Fruit fly (Drosophila melanogaster): ENCODE measurements around the gene CG9806.

DNA sequence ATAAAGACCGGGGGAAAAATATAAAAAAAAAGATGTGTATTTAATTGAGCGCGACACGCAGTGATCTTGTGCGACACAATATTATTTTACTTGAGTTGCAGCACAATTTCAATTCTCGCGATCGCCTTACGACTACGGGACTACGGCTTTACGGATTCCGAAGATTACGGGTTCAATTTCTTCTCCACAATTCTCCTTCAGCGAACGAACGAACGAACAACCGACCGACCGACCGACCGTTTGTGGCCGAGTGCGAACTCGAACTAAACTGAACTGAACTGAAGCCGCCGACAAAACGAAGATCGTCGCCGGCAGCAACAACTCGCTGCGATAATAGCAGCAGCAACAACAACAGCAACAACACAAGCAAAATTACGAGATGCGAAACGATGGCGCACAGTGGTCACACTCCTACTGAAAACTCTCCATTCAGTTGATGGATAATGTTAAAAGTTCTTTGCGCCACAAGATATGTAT, 41.7 kb downstream of the CG9806 start, which contains the start of gene spri:
- TF ChIP-seq CG8478 (optimal IDR thresholded peaks at IDR 0.05) (no peak), CTCF (optimal IDR thresholded peaks at IDR 0.05) (no peak)

Data from S2 (cell line).